Worm (Caenorhabditis elegans): Measurements from ENCODE around the gene C14C10.5.

The C14C10.5 gene

DNA sequence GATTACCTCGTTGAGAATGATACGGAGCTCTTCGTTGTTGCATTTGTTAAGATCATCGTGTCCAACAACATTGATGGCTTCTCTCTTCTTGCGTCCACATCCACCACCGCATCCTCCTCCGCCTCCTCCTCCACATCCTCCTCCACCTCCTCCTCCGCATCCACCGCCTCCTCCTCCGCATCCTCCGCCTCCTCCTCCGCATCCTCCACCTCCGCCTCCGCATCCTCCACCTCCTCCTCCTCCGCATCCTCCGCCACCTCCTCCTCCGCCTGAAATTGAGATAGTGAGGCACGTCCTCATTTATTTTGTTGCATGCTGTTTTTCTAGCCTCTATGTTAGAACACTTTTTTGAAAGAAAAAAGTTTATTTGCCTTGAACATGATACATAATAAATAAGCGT lies 24.1 kb upstream of the C14C10.5 start:
- no peak for TF ChIP-seq nhr-237 (tag; optimal IDR thresholded peaks at IDR 0.05)

DNA sequence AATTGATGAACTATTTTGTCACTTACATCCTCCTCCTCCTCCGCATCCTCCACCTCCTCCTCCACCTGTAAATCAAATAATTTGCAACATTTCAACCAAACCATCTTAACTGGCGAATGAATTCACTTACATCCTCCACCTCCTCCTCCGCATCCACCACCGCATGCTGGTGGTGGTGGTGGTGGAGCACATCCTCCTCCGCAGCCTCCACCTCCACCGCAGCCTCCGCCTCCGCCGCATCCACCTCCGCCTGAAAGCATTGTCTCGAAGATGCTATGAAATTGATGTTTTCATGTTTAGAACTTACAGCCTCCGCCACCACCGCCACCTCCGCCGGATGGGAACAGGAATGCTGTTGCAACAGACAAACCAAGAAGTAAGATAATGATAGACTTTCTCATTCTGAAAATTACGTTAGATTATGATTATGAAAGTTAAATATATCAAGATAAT lies 23.5 kb upstream of the C14C10.5 start, which contains the start of gene grl-23:
TSS of gene grl-23 (minus strand) at position 403 of the 453 bp plus-strand sequence.
- TF ChIP-seq mep-1 (tag; optimal IDR thresholded peaks at IDR 0.05): no peak
- no peak for TF ChIP-seq nhr-2 (tag; optimal IDR thresholded peaks at IDR 0.05)
- TF ChIP-seq hlh-1 (tag; optimal IDR thresholded peaks at IDR 0.05): no peak
- no peak for TF ChIP-seq unc-39 (tag; optimal IDR thresholded peaks at IDR 0.05)
- no peak for TF ChIP-seq zip-8 (tag; optimal IDR thresholded peaks at IDR 0.05)
- no peak for TF ChIP-seq ces-1 (GFP tag; optimal IDR thresholded peaks at IDR 0.05)
- no peak for TF ChIP-seq nhr-28 (tag; optimal IDR thresholded peaks at IDR 0.05)
- TF ChIP-seq unc-120 (tag; optimal IDR thresholded peaks at IDR 0.05; ENCODE audit: poor library complexity, severe bottlenecking): no peak
- TF ChIP-seq ceh-43 (GFP tag; optimal IDR thresholded peaks at IDR 0.05): no peak
- TF ChIP-seq mls-2 (tag; optimal IDR thresholded peaks at IDR 0.05): no peak
- TF ChIP-seq unc-62 (GFP tag; optimal IDR thresholded peaks at IDR 0.05): no peak
- no peak for TF ChIP-seq nhr-237 (tag; optimal IDR thresholded peaks at IDR 0.05)
- no peak for TF ChIP-seq elt-3 (tag; optimal IDR thresholded peaks at IDR 0.05)
- no peak for TF ChIP-seq ham-2 (GFP tag; optimal IDR thresholded peaks at IDR 0.05)
- TF ChIP-seq cnd-1 (tag; optimal IDR thresholded peaks at IDR 0.05): no peak
- TF ChIP-seq snpc-4 (tag; optimal IDR thresholded peaks at IDR 0.05): no peak
- no peak for TF ChIP-seq ztf-11 (tag; optimal IDR thresholded peaks at IDR 0.05)
- no peak for TF ChIP-seq lsy-2 (tag; optimal IDR thresholded peaks at IDR 0.05)
- no peak for TF ChIP-seq sem-2 (GFP tag; optimal IDR thresholded peaks at IDR 0.05)

DNA sequence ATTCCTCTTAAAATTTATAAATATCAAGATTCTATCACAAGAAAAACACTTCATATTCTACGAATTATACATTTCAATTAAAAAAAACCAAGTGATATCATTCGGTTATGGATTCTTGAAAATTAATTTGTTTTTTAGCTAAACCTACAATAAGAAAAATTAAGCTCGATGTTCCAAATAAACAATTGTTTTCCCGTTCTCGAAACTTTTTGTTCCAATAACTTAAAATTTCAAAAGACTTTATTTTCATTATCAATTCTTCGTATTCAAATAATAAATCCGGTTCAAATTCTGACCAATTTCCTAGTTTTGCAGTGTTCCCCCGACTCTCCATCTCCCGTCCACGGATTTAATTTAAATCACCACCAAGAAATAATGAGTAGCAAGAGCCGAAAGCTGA lies 20.7 kb upstream of the C14C10.5 start, which contains the start of gene E02A10.3:
TSS of gene E02A10.3 (plus strand) at position 301 of the 400 bp plus-strand sequence.
- no peak for TF ChIP-seq zip-8 (tag; optimal IDR thresholded peaks at IDR 0.05)
- no peak for TF ChIP-seq elt-3 (tag; optimal IDR thresholded peaks at IDR 0.05)
- TF ChIP-seq tbx-8 (GFP tag; optimal IDR thresholded peaks at IDR 0.05): no peak
- no peak for TF ChIP-seq ceh-83 (GFP tag; optimal IDR thresholded peaks at IDR 0.05)
- no peak for TF ChIP-seq mls-2 (tag; optimal IDR thresholded peaks at IDR 0.05)

DNA sequence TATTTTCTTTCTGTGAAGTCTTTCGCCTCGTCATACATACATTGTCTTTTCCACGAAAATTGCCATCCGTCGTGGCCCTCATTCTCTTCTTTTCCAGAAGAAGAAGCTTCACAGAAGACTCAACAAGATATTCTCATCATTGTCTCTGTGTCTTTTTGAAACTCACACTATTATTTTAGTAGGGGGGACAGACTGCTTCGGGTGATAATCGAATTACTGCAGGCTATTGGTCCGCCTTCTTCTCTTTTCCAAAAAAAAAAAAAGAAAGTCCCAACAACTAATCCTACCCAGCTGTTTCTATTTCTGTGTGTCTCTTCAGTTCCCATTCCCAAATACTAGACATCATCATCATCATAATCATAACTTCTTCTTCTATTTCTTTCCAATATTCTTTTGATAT lies 16.6 kb upstream of the C14C10.5 start:
- TF ChIP-seq nhr-28 (tag; optimal IDR thresholded peaks at IDR 0.05) (no peak), sem-2 (GFP tag; optimal IDR thresholded peaks at IDR 0.05) (no peak), ces-1 (GFP tag; optimal IDR thresholded peaks at IDR 0.05) (peak; percentile 94)

DNA sequence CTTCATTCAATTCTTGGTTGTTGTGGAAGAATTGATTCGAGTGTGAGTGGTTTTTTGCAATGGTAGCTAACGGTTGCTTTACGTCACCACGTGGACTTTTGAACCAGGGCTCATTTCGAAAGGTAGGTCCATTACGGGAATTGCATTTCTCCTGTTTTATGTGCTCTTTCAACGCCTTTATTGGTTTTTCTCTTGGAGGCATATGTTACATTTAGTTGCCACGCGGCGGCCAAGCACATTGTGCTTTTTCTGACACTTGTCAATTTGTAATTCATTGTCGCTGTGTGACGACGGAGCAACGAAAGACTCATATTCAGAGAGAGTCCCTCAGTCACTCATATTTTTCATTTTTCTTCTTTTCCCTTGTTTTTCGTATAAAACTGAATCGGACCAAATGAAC lies 15.2 kb upstream of the C14C10.5 start:
- no peak for TF ChIP-seq unc-120 (tag; optimal IDR thresholded peaks at IDR 0.05; ENCODE audit: poor library complexity, severe bottlenecking)
- no peak for TF ChIP-seq elt-3 (tag; optimal IDR thresholded peaks at IDR 0.05)
- TF ChIP-seq cnd-1 (tag; optimal IDR thresholded peaks at IDR 0.05): no peak
- no peak for TF ChIP-seq nhr-12 (tag; optimal IDR thresholded peaks at IDR 0.05)
- TF ChIP-seq mab-5 (tag; optimal IDR thresholded peaks at IDR 0.05): no peak
- TF ChIP-seq elt-1 (tag; optimal IDR thresholded peaks at IDR 0.05; ENCODE audit: borderline replicate concordance, insufficient read depth): no peak
- no peak for TF ChIP-seq ceh-83 (GFP tag; optimal IDR thresholded peaks at IDR 0.05)
- no peak for TF ChIP-seq drap-1 (GFP tag; optimal IDR thresholded peaks at IDR 0.05)
- TF ChIP-seq nhr-2 (tag; optimal IDR thresholded peaks at IDR 0.05): no peak
- no peak for TF ChIP-seq zip-8 (tag; optimal IDR thresholded peaks at IDR 0.05)
- no peak for TF ChIP-seq ceh-43 (GFP tag; optimal IDR thresholded peaks at IDR 0.05)
- TF ChIP-seq snpc-4 (tag; optimal IDR thresholded peaks at IDR 0.05): no peak

DNA sequence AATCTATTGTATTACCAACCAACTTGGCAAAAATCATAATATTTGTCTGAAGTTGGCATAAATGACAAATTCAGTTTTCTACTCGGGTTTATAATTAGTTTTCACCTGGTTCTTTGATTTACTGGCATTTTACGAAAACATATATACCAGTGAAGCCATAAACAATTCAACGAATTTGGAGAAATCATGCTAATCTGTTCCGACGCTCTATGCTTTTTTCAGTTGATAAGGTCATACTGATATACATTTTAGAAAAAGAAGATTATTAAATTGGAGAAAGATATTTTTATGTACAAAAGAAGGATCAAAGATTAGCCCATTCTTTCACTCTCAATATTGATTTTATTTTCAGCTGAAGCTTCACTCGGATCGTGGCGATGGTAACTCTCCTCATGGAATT lies 13.2 kb upstream of the C14C10.5 start:
- TF ChIP-seq nhr-2 (tag; optimal IDR thresholded peaks at IDR 0.05) (no peak), M03D4.4 (tag; optimal IDR thresholded peaks at IDR 0.05) (no peak), unc-120 (tag; optimal IDR thresholded peaks at IDR 0.05; ENCODE audit: poor library complexity, severe bottlenecking) (no peak), cnd-1 (tag; optimal IDR thresholded peaks at IDR 0.05) (no peak), hlh-1 (tag; optimal IDR thresholded peaks at IDR 0.05) (no peak), nhr-28 (tag; optimal IDR thresholded peaks at IDR 0.05) (no peak), pha-4 (tag; optimal IDR thresholded peaks at IDR 0.05) (no peak), bed-3 (GFP tag; optimal IDR thresholded peaks at IDR 0.05) (no peak), ceh-43 (GFP tag; optimal IDR thresholded peaks at IDR 0.05) (no peak), blmp-1 (tag; optimal IDR thresholded peaks at IDR 0.05) (no peak)

Measured in whole organism, mixed stage, embryonic.